Worm (Caenorhabditis elegans): ENCODE measurements around the gene F11D11.6.

Gene F11D11.6

DNA sequence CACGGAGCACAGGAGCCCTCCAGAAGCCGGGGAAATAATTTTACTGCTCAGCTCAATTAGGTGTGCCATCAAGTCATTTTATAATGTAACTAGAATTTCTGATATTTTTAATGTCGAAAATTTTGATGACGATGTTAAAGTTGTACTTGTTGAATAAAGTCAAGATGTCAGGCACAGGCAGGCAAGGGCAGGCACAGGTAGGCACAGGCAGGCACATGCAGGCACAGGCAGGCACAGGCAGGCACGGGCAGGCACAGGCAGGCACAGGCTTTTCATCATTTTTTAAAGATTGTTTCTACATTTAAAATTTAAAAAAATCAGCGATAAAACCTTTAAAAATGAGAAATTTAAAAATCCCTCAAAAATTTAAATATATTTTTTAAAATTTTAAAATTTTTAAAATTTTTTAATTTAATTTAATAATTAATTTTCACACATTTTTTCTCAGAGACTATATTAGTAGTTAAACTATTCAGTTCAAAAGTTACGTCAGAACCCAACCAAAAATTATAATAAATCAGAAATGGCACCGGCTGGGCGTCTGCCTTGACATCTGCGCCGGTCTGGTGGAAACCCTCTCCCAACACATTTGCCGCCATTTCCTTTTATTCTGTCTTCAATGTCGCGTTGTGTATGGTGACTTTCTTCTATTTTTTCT, 43.6 kb downstream of the F11D11.6 start, which contains the start of gene Y17D7C.6:
Y17D7C.6 (plus strand) TSS at position 608 of the 658 bp plus-strand sequence.
- TF ChIP-seq ceh-36 (tag; optimal IDR thresholded peaks at IDR 0.05), result no peak
- peak; percentile 56 for TF ChIP-seq ceh-13 (GFP tag; optimal IDR thresholded peaks at IDR 0.05)

DNA sequence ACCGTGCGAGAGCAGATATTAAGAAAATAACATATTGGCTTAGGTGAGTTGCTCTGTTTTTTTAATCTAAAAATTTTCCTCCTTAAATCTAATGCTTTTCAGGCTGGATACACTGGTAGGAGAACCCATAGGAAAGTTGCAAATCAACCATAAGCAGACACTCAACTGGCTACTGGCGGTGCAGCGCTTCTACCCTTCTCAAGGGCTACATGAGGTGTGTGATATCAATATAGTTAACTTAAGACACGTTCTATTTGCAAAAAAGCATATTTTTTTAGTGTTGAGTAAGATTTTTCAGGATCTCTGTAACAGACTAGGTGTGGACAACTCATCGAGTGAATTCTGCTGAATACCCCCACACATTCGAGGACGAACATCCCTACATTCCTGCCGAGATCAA, 44.9 kb downstream of the F11D11.6 start:
- no peak for TF ChIP-seq flt-1 (GFP tag; IDR thresholded peaks at IDR 0.05)
- no peak for TF ChIP-seq ceh-36 (tag; optimal IDR thresholded peaks at IDR 0.05)
- TF ChIP-seq aly-1 (tag; optimal IDR thresholded peaks at IDR 0.05), result no peak
- no peak for TF ChIP-seq hmg-4 (GFP tag; optimal IDR thresholded peaks at IDR 0.05)

DNA sequence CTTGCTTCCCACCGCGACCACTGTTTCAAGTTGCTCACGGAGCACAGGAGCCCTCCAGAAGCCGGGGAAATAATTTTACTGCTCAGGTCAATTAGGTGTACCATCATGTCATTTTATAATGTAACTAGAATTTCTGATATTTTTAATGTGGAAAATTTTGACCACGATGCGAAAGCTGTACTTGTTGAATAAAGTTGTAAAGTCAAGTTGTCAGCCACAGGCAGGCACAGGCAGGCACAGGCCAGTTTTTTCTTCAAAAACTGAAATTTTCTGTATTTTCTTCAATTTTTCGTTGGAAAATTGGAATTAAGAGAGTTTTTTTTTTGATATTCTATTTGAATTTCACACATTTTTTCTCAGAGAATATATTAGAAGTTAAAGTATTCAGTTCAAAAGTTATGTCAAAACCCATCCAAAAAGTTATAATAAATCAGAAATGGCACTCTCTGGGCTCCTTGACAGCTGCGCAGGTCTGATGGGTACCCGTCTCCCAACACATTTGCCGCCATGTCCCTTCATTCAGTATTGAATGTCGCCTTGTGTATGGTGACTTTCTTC, 46.8 kb downstream of the F11D11.6 start, which contains the start of gene Y17D7C.1:
Y17D7C.1 (plus strand) TSS at position 508 of the 558 bp plus-strand sequence.
- no peak for TF ChIP-seq ets-7 (tag; optimal IDR thresholded peaks at IDR 0.05)
- peak; percentile 3; the same call in 1 of the 2 replicates for TF ChIP-seq tbx-11 (GFP tag; IDR thresholded peaks at IDR 0.05)

DNA sequence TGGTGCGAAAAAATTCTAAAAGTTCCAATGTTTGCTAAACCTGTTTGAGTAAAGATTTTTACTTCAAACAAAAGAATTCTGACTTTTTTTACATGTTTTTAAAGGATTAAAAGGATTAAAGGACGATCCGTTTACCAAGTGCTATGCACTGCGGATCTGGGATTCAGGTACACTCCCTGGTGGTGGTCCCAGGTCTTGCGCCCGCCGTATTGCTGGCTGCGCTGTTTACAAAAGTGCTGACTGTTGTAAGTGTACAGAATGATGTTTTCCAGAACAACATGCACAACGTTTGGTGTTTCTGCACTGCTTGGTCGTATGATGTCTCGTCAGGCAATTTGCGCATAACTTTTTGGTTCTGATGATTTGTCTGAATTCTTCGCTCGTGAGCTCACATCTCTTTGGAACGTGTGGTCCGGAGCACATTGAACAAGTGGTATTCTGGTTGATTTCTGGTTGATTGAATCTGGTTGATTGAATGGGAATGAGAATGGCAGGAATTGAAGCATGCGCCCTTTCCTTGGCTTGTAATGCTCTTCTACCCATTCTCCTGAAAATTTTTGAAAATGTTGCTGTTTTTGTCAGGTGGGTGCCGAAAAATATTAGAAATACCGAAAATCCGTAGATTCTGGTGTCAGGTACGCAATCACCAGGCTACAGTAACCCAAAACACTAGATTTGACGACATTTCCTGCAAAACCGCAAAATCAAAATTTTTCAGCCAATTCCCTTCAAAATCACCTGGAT, 47.4 kb downstream of the F11D11.6 start:
- TF ChIP-seq tbx-11 (GFP tag; IDR thresholded peaks at IDR 0.05), result peak; percentile 65; the same call in 1 of the 2 replicates
- no peak for TF ChIP-seq tbx-37 (GFP tag; conservative IDR thresholded peaks at IDR 0.05)
- TF ChIP-seq F13C5.2 (tag; optimal IDR thresholded peaks at IDR 0.05), result no peak
- peak; percentile 22 for TF ChIP-seq ceh-36 (tag; optimal IDR thresholded peaks at IDR 0.05)
- no peak for TF ChIP-seq ets-7 (tag; optimal IDR thresholded peaks at IDR 0.05)
- peak; percentile 35; the same call in 1 of the 2 replicates for TF ChIP-seq flt-1 (GFP tag; IDR thresholded peaks at IDR 0.05)
- TF ChIP-seq hnd-1 (tag; optimal IDR thresholded peaks at IDR 0.05), result no peak
- TF ChIP-seq scrt-1 (GFP tag; IDR thresholded peaks at IDR 0.05), result no peak
